Fruit fly (Drosophila melanogaster): ENCODE results near the gene CG13950.

CG13950 gene

DNA sequence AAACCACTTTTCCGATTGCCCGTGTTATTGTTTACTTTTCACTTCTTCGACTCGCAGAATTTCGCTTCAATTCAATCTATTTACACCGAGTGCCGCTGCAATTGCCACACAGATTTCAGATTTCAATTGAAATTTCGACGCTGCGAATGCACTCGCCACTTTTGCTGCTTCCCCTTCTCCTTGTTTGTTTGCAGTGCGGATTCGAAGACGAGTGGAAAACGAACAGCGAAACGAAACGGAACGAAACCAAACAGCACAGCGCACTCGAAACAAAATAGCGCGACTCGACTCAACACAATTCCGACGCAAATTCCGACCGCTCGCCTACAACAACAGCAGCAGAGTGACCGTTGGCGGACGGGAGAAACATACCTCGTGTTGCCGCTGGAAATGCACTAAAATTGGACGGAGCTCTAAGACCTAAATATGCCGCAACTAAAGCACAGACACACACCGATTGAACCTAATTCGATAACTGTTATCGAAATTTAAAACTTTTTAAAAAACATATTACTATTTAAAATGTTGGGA, 9.2 kb upstream of the CG13950 start, which contains the start of gene drongo (continued):
- TF ChIP-seq CG6791 (GFP tag; IDR thresholded peaks at IDR 0.05; ENCODE audit: partially characterized antibody) (peak; percentile 68), knrl (GFP tag; IDR thresholded peaks at IDR 0.05; ENCODE audit: partially characterized antibody) (peak; percentile 32; the same call in 1 of the 3 replicates), Bdp1 (GFP tag; optimal IDR thresholded peaks at IDR 0.05) (no peak), gro (GFP tag; optimal IDR thresholded peaks at IDR 0.05) (peak; percentile 85), CG18764 (GFP tag; optimal IDR thresholded peaks at IDR 0.05) (no peak), pum (GFP tag; optimal IDR thresholded peaks at IDR 0.05) (no peak), CG13424 (tag; optimal IDR thresholded peaks at IDR 0.05) (peak; percentile 13), CG16813 (GFP tag; IDR thresholded peaks at IDR 0.05; ENCODE audit: partially characterized antibody) (peak; percentile 50; the same call in 1 of the 3 replicates), CG14050 (GFP tag; IDR thresholded peaks at IDR 0.05) (no peak; the same call in 2 of the 3 replicates), CG11696 (GFP tag; IDR thresholded peaks at IDR 0.05) (no peak), pan (optimal IDR thresholded peaks at IDR 0.05) (no peak), pan (GFP tag; optimal IDR thresholded peaks at IDR 0.05 in 1 of 2, IDR thresholded peaks at IDR 0.05 in 1 of 2) (no peak), HLH4C (GFP tag; IDR thresholded peaks at IDR 0.05; ENCODE audit: partially characterized antibody) (peak; percentile 43), Bgb (GFP tag; IDR thresholded peaks at IDR 0.05; ENCODE audit: partially characterized antibody) (no peak; the same call in 1 of the 2 replicates), sim (GFP tag; IDR thresholded peaks at IDR 0.05) (0 out of 2 replicates have a peak, but pooled peaks have one; percentile 8), ATbp (GFP tag; optimal IDR thresholded peaks at IDR 0.05) (peak; percentile 34), CG10565 (GFP tag; optimal IDR thresholded peaks at IDR 0.05) (no peak), chinmo (GFP tag; IDR thresholded peaks at IDR 0.05; ENCODE audit: partially characterized antibody) (peak; percentile 87), YL-1 (GFP tag; optimal IDR thresholded peaks at IDR 0.05) (peak; percentile 37), esg (GFP tag; conservative IDR thresholded peaks at IDR 0.05) (no peak), jigr1 (GFP tag; IDR thresholded peaks at IDR 0.05) (no peak), Abd-B (GFP tag; optimal IDR thresholded peaks at IDR 0.05) (no peak), CG31388 (GFP tag; optimal IDR thresholded peaks at IDR 0.05) (no peak), Deaf1 (tag; optimal IDR thresholded peaks at IDR 0.05) (peak; percentile 82), CHES-1-like (GFP tag; optimal IDR thresholded peaks at IDR 0.05) (peak; percentile 67), h (optimal IDR thresholded peaks at IDR 0.05) (no peak), Atf3 (GFP tag; optimal IDR thresholded peaks at IDR 0.05) (no peak), slbo (GFP tag; IDR thresholded peaks at IDR 0.05) (peak; percentile 33), Gug (GFP tag; IDR thresholded peaks at IDR 0.05) (peak; percentile 18; the same call in 1 of the 4 replicates), CG11398 (GFP tag; optimal IDR thresholded peaks at IDR 0.05) (peak; percentile 12), fu2 (GFP tag; optimal IDR thresholded peaks at IDR 0.05) (no peak), CG4820 (GFP tag; optimal IDR thresholded peaks at IDR 0.05) (no peak), Aef1 (GFP tag; IDR thresholded peaks at IDR 0.05) (peak; percentile 54; the same call in 2 of the 3 replicates), kni (GFP tag; optimal IDR thresholded peaks at IDR 0.05) (peak; percentile 63), CG7357 (GFP tag; IDR thresholded peaks at IDR 0.05) (0 out of 3 replicates have a peak, but pooled peaks have one; percentile 20), ac (GFP tag; optimal IDR thresholded peaks at IDR 0.05) (no peak), Fer2 (tag; optimal IDR thresholded peaks at IDR 0.05) (no peak), CG4282 (GFP tag; optimal IDR thresholded peaks at IDR 0.05) (no peak), CG11504 (tag; optimal IDR thresholded peaks at IDR 0.05) (peak; percentile 48), pfk (GFP tag; optimal IDR thresholded peaks at IDR 0.05) (peak; percentile 99), CG14014 (GFP tag; IDR thresholded peaks at IDR 0.05) (peak; percentile 38; the same call in 1 of the 2 replicates), CG34422 (GFP tag; IDR thresholded peaks at IDR 0.05) (peak; percentile 60; the same call in 1 of the 3 replicates), en (GFP tag; optimal IDR thresholded peaks at IDR 0.05) (no peak), CG11456 (GFP tag; IDR thresholded peaks at IDR 0.05) (0 out of 3 replicates have a peak, but pooled peaks have one; percentile 50), Ada2b (GFP tag; IDR thresholded peaks at IDR 0.05) (no peak), Sox100B (GFP tag; optimal IDR thresholded peaks at IDR 0.05) (no peak), Dfd (GFP tag; optimal IDR thresholded peaks at IDR 0.05) (no peak), pb (GFP tag; optimal IDR thresholded peaks at IDR 0.05) (peak; percentile 29), mld (GFP tag; IDR thresholded peaks at IDR 0.05; ENCODE audit: partially characterized antibody) (no peak), Taf1 (GFP tag; IDR thresholded peaks at IDR 0.05) (no peak), CG4360 (GFP tag; IDR thresholded peaks at IDR 0.05) (peak; percentile 99)

Measured in whole organism, embryonic.